Fruit fly (Drosophila melanogaster): Measurements from ENCODE around the gene meigo.

DNA sequence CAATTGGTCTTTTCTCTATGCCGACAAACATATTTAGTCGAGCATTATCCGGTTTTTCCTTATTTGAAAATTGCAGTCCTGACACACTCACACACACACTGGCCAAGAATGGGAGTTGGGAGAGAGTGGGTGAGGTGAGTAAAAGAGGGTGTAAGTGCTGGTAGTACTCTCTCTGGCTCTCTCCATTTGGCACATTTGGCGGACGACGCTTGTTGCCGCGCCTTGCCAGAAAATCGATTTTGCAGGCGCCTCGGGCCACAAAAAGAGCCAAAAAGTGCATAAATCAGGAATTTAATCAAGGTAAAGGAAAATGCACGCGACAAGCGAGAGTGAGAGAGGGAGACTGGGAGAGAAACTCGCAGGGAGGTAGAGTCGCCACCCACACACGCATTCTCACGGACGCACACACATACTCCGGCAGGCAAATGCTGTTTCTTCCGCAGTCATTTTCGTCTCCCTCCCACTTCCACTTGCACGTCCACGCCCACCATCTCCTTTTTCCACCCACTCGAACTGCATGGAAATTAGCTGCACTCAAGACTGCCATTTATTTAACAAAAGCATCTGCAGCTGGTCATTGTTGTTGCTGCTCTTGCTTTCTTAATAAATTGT lies 41.4 kb upstream of the meigo start:
- TF ChIP-seq psq (optimal IDR thresholded peaks at IDR 0.05), result no peak
- no peak for TF ChIP-seq EcR (GFP tag; optimal IDR thresholded peaks at IDR 0.05)
